Fruit fly (Drosophila melanogaster): ENCODE measurements around the gene CG4325.
A peak's percentile ranks its signal among the peaks of the same experiment; 100 is the strongest.

CG4325 gene

dm6 chrX:2061119-2061518 is 17.5 kb upstream of the CG4325 start (continued):
- TF ChIP-seq tap (tag; optimal IDR thresholded peaks at IDR 0.05) = peak; percentile 26
- TF ChIP-seq CG13624 (GFP tag; optimal IDR thresholded peaks at IDR 0.05) = peak; percentile 10
- TF ChIP-seq CG7271 (tag; optimal IDR thresholded peaks at IDR 0.05) = peak; percentile 0
- TF ChIP-seq ara (GFP tag; IDR thresholded peaks at IDR 0.05) = no peak
- peak; percentile 48 for TF ChIP-seq caup (GFP tag; optimal IDR thresholded peaks at IDR 0.05; ENCODE audit: severe bottlenecking)
- TF ChIP-seq danr (GFP tag; IDR thresholded peaks at IDR 0.05) = no peak
- no peak for TF ChIP-seq bbx (GFP tag; IDR thresholded peaks at IDR 0.05; ENCODE audit: partially characterized antibody)
- TF ChIP-seq Sry-δ (GFP tag; optimal IDR thresholded peaks at IDR 0.05) = peak; percentile 20
- TF ChIP-seq ftz-f1 (GFP tag; optimal IDR thresholded peaks at IDR 0.05) = no peak
- TF ChIP-seq CG10543 (GFP tag; optimal IDR thresholded peaks at IDR 0.05) = peak; percentile 39
- peak; percentile 57 for TF ChIP-seq odd (GFP tag; optimal IDR thresholded peaks at IDR 0.05)
- TF ChIP-seq CG14014 (GFP tag; IDR thresholded peaks at IDR 0.05) = no peak
- TF ChIP-seq gsb-n (tag; optimal IDR thresholded peaks at IDR 0.05) = peak; percentile 1
- TF ChIP-seq CG8765 (GFP tag; IDR thresholded peaks at IDR 0.05) = no peak
- peak; percentile 47 for TF ChIP-seq CG6813 (GFP tag; optimal IDR thresholded peaks at IDR 0.05)
- no peak for TF ChIP-seq CG14441 (GFP tag; IDR thresholded peaks at IDR 0.05)
- peak; percentile 31 for TF ChIP-seq HHEX (GFP tag; optimal IDR thresholded peaks at IDR 0.05)
- TF ChIP-seq twi (tag; optimal IDR thresholded peaks at IDR 0.05) = peak; percentile 27
- peak; percentile 61 for TF ChIP-seq CG13424 (tag; optimal IDR thresholded peaks at IDR 0.05)
- TF ChIP-seq CG12942 (GFP tag; optimal IDR thresholded peaks at IDR 0.05) = no peak
- TF ChIP-seq CrebB (tag; optimal IDR thresholded peaks at IDR 0.05) = peak; percentile 35
- TF ChIP-seq gt (GFP tag; IDR thresholded peaks at IDR 0.05) = no peak
- no peak for TF ChIP-seq Usf (GFP tag; optimal IDR thresholded peaks at IDR 0.05)
- no peak for TF ChIP-seq CG2199 (GFP tag; IDR thresholded peaks at IDR 0.05)
- no peak for TF ChIP-seq MTF-1 (GFP tag; optimal IDR thresholded peaks at IDR 0.05; ENCODE audit: borderline replicate concordance)
- TF ChIP-seq D (optimal IDR thresholded peaks at IDR 0.05) = no peak
- TF ChIP-seq D (GFP tag; optimal IDR thresholded peaks at IDR 0.05) = peak; percentile 24
- peak; percentile 7 for TF ChIP-seq CG6683 (GFP tag; optimal IDR thresholded peaks at IDR 0.05)
- no peak for TF ChIP-seq fd102C (GFP tag; optimal IDR thresholded peaks at IDR 0.05)
- peak; percentile 39 for TF ChIP-seq CG10979 (tag; optimal IDR thresholded peaks at IDR 0.05)
- peak; percentile 23 for TF ChIP-seq Xbp1 (GFP tag; optimal IDR thresholded peaks at IDR 0.05)
- no peak for TF ChIP-seq Kr (GFP tag; optimal IDR thresholded peaks at IDR 0.05)
- peak in 1 of 2 experiments; percentile 91 for TF ChIP-seq Eip74EF (GFP tag; optimal IDR thresholded peaks at IDR 0.05)
- no peak for TF ChIP-seq wor (GFP tag; IDR thresholded peaks at IDR 0.05)
- TF ChIP-seq Hmr (GFP tag; optimal IDR thresholded peaks at IDR 0.05) = peak; percentile 44
- TF ChIP-seq mirr (GFP tag; optimal IDR thresholded peaks at IDR 0.05) = peak; percentile 2
- TF ChIP-seq Hsf (GFP tag; optimal IDR thresholded peaks at IDR 0.05) = peak; percentile 23
- peak; percentile 47 for TF ChIP-seq CG3281 (GFP tag; optimal IDR thresholded peaks at IDR 0.05)
- TF ChIP-seq CG2120 (GFP tag; optimal IDR thresholded peaks at IDR 0.05) = no peak
- no peak for TF ChIP-seq hb (GFP tag; IDR thresholded peaks at IDR 0.05; ENCODE audit: partially characterized antibody)
- TF ChIP-seq az2 (GFP tag; optimal IDR thresholded peaks at IDR 0.05) = no peak
- peak; percentile 48 for TF ChIP-seq CG9727 (GFP tag; optimal IDR thresholded peaks at IDR 0.05)
- TF ChIP-seq CG1603 (tag; optimal IDR thresholded peaks at IDR 0.05) = no peak
- no peak for TF ChIP-seq vfl (GFP tag; optimal IDR thresholded peaks at IDR 0.05)
- peak; percentile 17 for TF ChIP-seq D19A (tag; optimal IDR thresholded peaks at IDR 0.05)
- TF ChIP-seq slou (GFP tag; optimal IDR thresholded peaks at IDR 0.05) = no peak
- TF ChIP-seq CG13775 (GFP tag; optimal IDR thresholded peaks at IDR 0.05) = peak; percentile 38
- no peak for TF ChIP-seq CG16815 (GFP tag; optimal IDR thresholded peaks at IDR 0.05)
- TF ChIP-seq CG10147 (GFP tag; optimal IDR thresholded peaks at IDR 0.05) = peak; percentile 19
- peak; percentile 35 for TF ChIP-seq CG10209 (GFP tag; optimal IDR thresholded peaks at IDR 0.05)
